Fruit fly (Drosophila melanogaster) whole organism, adult: ENCODE data around the gene CG33093.

Source experiments
- CG11617 ChIP-seq: fragments of 200-800 bp; sonication (Bioruptor generic); optimal IDR thresholded peaks from 2 replicates; lab custom pipeline; 2017; ENCODE audit warnings: mild to moderate bottlenecking, missing biosample characterization, missing genetic modification reagents, missing genetic modification characterization
- CG14711 ChIP-seq: fragments of 200-800 bp; sonication (Bioruptor generic); optimal IDR thresholded peaks from 2 replicates; lab custom pipeline; 2018; ENCODE audit warnings: missing biosample characterization, mild to moderate bottlenecking, missing genetic modification characterization, moderate library complexity
- Mnt ChIP-seq: fragments of 200-800 bp; sonication (Bioruptor generic); optimal IDR thresholded peaks from 2 replicates; lab custom pipeline; 2016; ENCODE audit warnings: missing biosample characterization, mild to moderate bottlenecking, missing genetic modification characterization
- bab1 ChIP-seq: fragments of 200-800 bp; sonication (Bioruptor generic); optimal IDR thresholded peaks from 3 replicates; lab custom pipeline; 2019; ENCODE audit warnings: missing biosample characterization, mild to moderate bottlenecking, missing genetic modification characterization, moderate library complexity
- kay ChIP-seq: fragments of 200-800 bp; sonication (Bioruptor generic); peaks from one replicate; lab custom pipeline; 2016; ENCODE audit warnings: missing biosample characterization, missing genetic modification characterization, borderline replicate concordance
- pad ChIP-seq: fragments of 200-800 bp; sonication (Bioruptor generic); optimal IDR thresholded peaks from 3 replicates; lab custom pipeline; 2017; ENCODE audit warnings: missing biosample characterization, missing genetic modification characterization, mild to moderate bottlenecking, moderate library complexity, missing genetic modification reagents
- toe ChIP-seq: fragments of 200-800 bp; sonication (Bioruptor generic); optimal IDR thresholded peaks from 2 replicates; lab custom pipeline; 2016; ENCODE audit warnings: missing biosample characterization, missing genetic modification characterization

The CG33093 gene

DNA sequence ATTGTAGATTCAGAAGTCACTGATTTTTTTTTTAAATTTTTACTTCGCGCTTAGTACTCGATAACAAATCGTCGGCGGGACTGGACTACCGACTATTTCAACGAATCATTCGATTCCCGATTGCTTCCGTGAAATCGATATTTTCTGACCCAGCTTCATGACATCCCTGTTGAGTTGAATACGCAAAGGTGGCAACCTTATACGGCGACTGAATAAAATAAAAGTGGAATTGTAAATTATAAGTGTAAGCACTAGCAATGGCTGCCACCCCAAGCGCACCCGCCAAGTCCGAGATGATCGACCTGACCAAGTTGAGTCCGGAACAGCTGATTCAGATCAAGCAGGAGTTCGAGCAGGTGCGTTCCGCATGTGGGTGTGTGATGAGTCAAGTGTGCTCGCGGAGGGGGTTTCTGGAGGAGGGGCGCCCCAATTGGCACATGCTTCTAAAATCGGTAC, 44.7 kb downstream of the CG33093 start, which contains the start of gene Pfdn5:
Gene Pfdn5 (plus strand): TSS at position 3 of the 456 bp plus-strand sequence.
- TF ChIP-seq Mnt (GFP tag; lab: Kevin White, UChicago) (peak; percentile 94), kay (GFP tag; lab: Kevin White, UChicago) (peak; percentile 94), bab1 (GFP tag; lab: Kevin White, UChicago) (peak; percentile 63), CG14711 (tag; lab: Kevin White, UChicago) (peak; percentile 67), pad (GFP tag; lab: Kevin White, UChicago) (peak; percentile 18), toe (GFP tag; lab: Kevin White, UChicago) (no peak)

DNA sequence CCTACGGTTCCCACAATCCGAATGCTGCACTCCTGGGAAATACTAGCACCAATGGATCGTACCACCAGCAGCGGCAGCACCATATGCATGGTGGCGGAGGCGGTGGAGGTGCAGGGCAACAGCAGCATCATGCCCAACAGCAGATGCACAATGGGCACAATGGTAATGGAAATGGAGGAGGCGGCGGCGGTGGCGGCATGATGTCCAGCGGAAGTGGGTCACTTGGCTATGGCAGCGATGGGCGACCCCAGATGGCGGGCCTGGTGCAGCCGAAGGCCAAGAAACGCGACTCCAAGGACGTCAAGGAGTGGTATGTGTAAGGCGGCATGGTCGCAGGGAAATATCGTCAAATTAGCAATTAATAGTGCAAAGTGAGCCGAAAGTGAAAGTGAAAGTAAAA, 48.2 kb downstream of the CG33093 start:
- TF ChIP-seq CG11617 (GFP tag; lab: Kevin White, UChicago), result no peak
